Fruit fly (Drosophila melanogaster) whole organism, embryonic: Measurements from ENCODE around the gene CG32313.

Source experiments
- Atf-2 ChIP-seq: fragments of 200-800 bp; sonication (Bioruptor generic); optimal IDR thresholded peaks from 2 replicates; lab custom pipeline; 2016; ENCODE audit warnings: missing biosample characterization, missing genetic modification characterization
- BEAF-32 ChIP-seq: fragments of 200-800 bp; sonication (Bioruptor generic); optimal IDR thresholded peaks from 3 replicates; lab custom pipeline; 2017; ENCODE audit warnings: missing biosample characterization, missing genetic modification characterization, mild to moderate bottlenecking, moderate library complexity, missing genetic modification reagents
- Bteb2 ChIP-seq: fragments of 200-800 bp; sonication (Bioruptor generic); optimal IDR thresholded peaks from 2 replicates; lab custom pipeline; 2016; ENCODE audit warnings: missing biosample characterization, missing genetic modification characterization
- CG11398 ChIP-seq: fragments of 200-800 bp; sonication (Bioruptor generic); optimal IDR thresholded peaks from 2 replicates; lab custom pipeline; 2016; ENCODE audit warnings: missing biosample characterization, missing genetic modification characterization
- CG11504 ChIP-seq: fragments of 200-800 bp; sonication (Bioruptor generic); optimal IDR thresholded peaks from 3 replicates; lab custom pipeline; 2019; ENCODE audit warnings: missing biosample characterization, mild to moderate bottlenecking, missing genetic modification characterization, moderate library complexity
- CG12104 ChIP-seq: fragments of 200-800 bp; sonication (Bioruptor generic); optimal IDR thresholded peaks from 3 replicates; lab custom pipeline; 2016; ENCODE audit warnings: missing biosample characterization, missing genetic modification characterization
- CG17385 ChIP-seq: fragments of 200-800 bp; sonication (Bioruptor generic); optimal IDR thresholded peaks from 3 replicates; lab custom pipeline; 2018; ENCODE audit warnings: missing biosample characterization, mild to moderate bottlenecking, missing genetic modification characterization
- CG17568 ChIP-seq: fragments of 200-800 bp; sonication (Bioruptor generic); optimal IDR thresholded peaks from 2 replicates; lab custom pipeline; 2018; ENCODE audit warnings: missing biosample characterization, mild to moderate bottlenecking, missing genetic modification characterization, moderate library complexity
- CG17612 ChIP-seq: fragments of 200-800 bp; sonication (Bioruptor generic); IDR thresholded peaks from 2 replicates; pipeline ENCODE4 v1.3.6; 2022; ENCODE audit warnings: missing biosample characterization, missing genetic modification characterization
- CG1832 ChIP-seq: fragments of 200-800 bp; sonication (Bioruptor generic); optimal IDR thresholded peaks from 2 replicates; lab custom pipeline; 2017; ENCODE audit warnings: missing biosample characterization, mild to moderate bottlenecking, missing genetic modification characterization, inconsistent platforms
- CG18619 ChIP-seq: fragments of 200-800 bp; sonication (Bioruptor generic); optimal IDR thresholded peaks from 3 replicates; lab custom pipeline; 2017; ENCODE audit warnings: missing biosample characterization, mild to moderate bottlenecking, missing genetic modification characterization
- CG2712 ChIP-seq: fragments of 200-800 bp; optimal IDR thresholded peaks from 3 replicates; lab custom pipeline; 2019; ENCODE audit warnings: missing biosample characterization, mild to moderate bottlenecking, missing genetic modification characterization, moderate library complexity
- CG33213 ChIP-seq: fragments of 200-800 bp; sonication (Bioruptor generic); optimal IDR thresholded peaks from 3 replicates; lab custom pipeline; 2016; ENCODE audit warnings: missing biosample characterization, missing genetic modification characterization
- CG34376 ChIP-seq: fragments of 200-800 bp; sonication (Bioruptor generic); optimal IDR thresholded peaks from 2 replicates; lab custom pipeline; 2018; ENCODE audit warnings: missing biosample characterization, mild to moderate bottlenecking, missing genetic modification characterization
- CG6854 ChIP-seq: fragments of 200-800 bp; sonication (Bioruptor generic); optimal IDR thresholded peaks from 3 replicates; lab custom pipeline; 2017; ENCODE audit warnings: missing biosample characterization, mild to moderate bottlenecking, missing genetic modification characterization
- CG7963 ChIP-seq: fragments of 200-800 bp; sonication (Bioruptor generic); IDR thresholded peaks from 3 replicates; pipeline ENCODE4 v1.3.6; 2022; ENCODE audit warnings: missing biosample characterization, missing genetic modification characterization; ENCODE audit not compliant: partially characterized antibody
- CoRest ChIP-seq: fragments of 200-800 bp; sonication (Bioruptor generic); optimal IDR thresholded peaks from 3 replicates; lab custom pipeline; 2018; ENCODE audit warnings: missing biosample characterization, mild to moderate bottlenecking, missing genetic modification characterization, moderate library complexity
- Hey ChIP-seq: fragments of 200-800 bp; sonication (Bioruptor generic); optimal IDR thresholded peaks from 3 replicates; lab custom pipeline; 2018; ENCODE audit warnings: missing biosample characterization, mild to moderate bottlenecking, missing genetic modification characterization
- Hmx ChIP-seq: fragments of 200-800 bp; sonication (Bioruptor generic); optimal IDR thresholded peaks from 2 replicates; lab custom pipeline; 2016; ENCODE audit warnings: missing biosample characterization, missing genetic modification characterization
- Hr51 ChIP-seq, 2 experiments: fragments of 200-800 bp; sonication (Bioruptor generic); optimal IDR thresholded peaks; 2 replicates in 1 of 2; 3 replicates in 1 of 2; lab custom pipeline; 2016 to 2018; ENCODE audit warnings: missing biosample characterization in 2 of 2, missing genetic modification characterization in 2 of 2, mild to moderate bottlenecking in 1 of 2, moderate library complexity in 1 of 2
- Lhr ChIP-seq: fragments of 200-800 bp; sonication (Bioruptor generic); optimal IDR thresholded peaks from 3 replicates; lab custom pipeline; 2017; ENCODE audit warnings: mild to moderate bottlenecking, missing biosample characterization, missing genetic modification reagents, missing genetic modification characterization
- NC2α ChIP-seq: fragments of 200-800 bp; sonication (Bioruptor generic); optimal IDR thresholded peaks from 2 replicates; lab custom pipeline; 2016; ENCODE audit warnings: missing biosample characterization, missing genetic modification characterization
- NK7.1 ChIP-seq: fragments of 200-800 bp; sonication (Bioruptor generic); optimal IDR thresholded peaks from 3 replicates; lab custom pipeline; 2016; ENCODE audit warnings: missing biosample characterization, missing genetic modification characterization
- Oli ChIP-seq: fragments of 200-800 bp; sonication (Bioruptor generic); optimal IDR thresholded peaks from 2 replicates; lab custom pipeline; 2018; ENCODE audit warnings: missing biosample characterization, mild to moderate bottlenecking, missing genetic modification characterization, moderate library complexity
- Optix ChIP-seq: fragments of 200-800 bp; sonication (Bioruptor generic); IDR thresholded peaks from 3 replicates; pipeline ENCODE4 v1.3.6; 2022; ENCODE audit warnings: missing biosample characterization, missing genetic modification characterization
- Vsx1 ChIP-seq: fragments of 200-800 bp; sonication (Bioruptor generic); optimal IDR thresholded peaks from 2 replicates; lab custom pipeline; 2017; ENCODE audit warnings: missing biosample characterization, mild to moderate bottlenecking, missing genetic modification characterization, missing genetic modification reagents
- bab2 ChIP-seq: fragments of 200-800 bp; sonication (Bioruptor generic); optimal IDR thresholded peaks from 2 replicates; lab custom pipeline; 2016; ENCODE audit warnings: missing biosample characterization, missing genetic modification characterization
- bbx ChIP-seq: fragments of 200-800 bp; sonication (Bioruptor generic); IDR thresholded peaks from 2 replicates; pipeline ENCODE4 v1.3.6; 2022; ENCODE audit warnings: missing biosample characterization, missing genetic modification characterization; ENCODE audit not compliant: partially characterized antibody
- danr ChIP-seq: fragments of 200-800 bp; sonication (Bioruptor generic); IDR thresholded peaks from 2 replicates; pipeline ENCODE4 v1.3.6; 2022; ENCODE audit warnings: missing biosample characterization, missing genetic modification characterization
- dimm ChIP-seq: fragments of 200-800 bp; sonication (Bioruptor generic); IDR thresholded peaks from 2 replicates; pipeline ENCODE4 v1.3.6; 2022; ENCODE audit warnings: missing biosample characterization, missing genetic modification characterization
- dm ChIP-seq: fragments of 200-800 bp; sonication (Bioruptor generic); optimal IDR thresholded peaks from 3 replicates; lab custom pipeline; 2016; ENCODE audit warnings: missing biosample characterization, missing genetic modification characterization
- en ChIP-seq: fragments of 200-800 bp; sonication (Bioruptor generic); optimal IDR thresholded peaks from 2 replicates; lab custom pipeline; 2016; ENCODE audit warnings: missing biosample characterization, missing genetic modification characterization
- fd102C ChIP-seq: fragments of 200-800 bp; sonication (Bioruptor generic); optimal IDR thresholded peaks from 2 replicates; lab custom pipeline; 2018; ENCODE audit warnings: missing biosample characterization, mild to moderate bottlenecking, missing genetic modification characterization, moderate library complexity
- grau ChIP-seq: fragments of 200-800 bp; optimal IDR thresholded peaks from 3 replicates; lab custom pipeline; 2019; ENCODE audit warnings: missing biosample characterization, mild to moderate bottlenecking, missing genetic modification characterization, moderate library complexity
- gsb-n ChIP-seq: fragments of 200-800 bp; sonication (Bioruptor generic); optimal IDR thresholded peaks from 3 replicates; lab custom pipeline; 2018; ENCODE audit warnings: missing biosample characterization, mild to moderate bottlenecking, missing genetic modification characterization
- her ChIP-seq: fragments of 200-800 bp; sonication (Bioruptor generic); optimal IDR thresholded peaks from 2 replicates; lab custom pipeline; 2016; ENCODE audit warnings: missing biosample characterization, missing genetic modification characterization
- lilli ChIP-seq: fragments of 200-800 bp; sonication (Bioruptor generic); optimal IDR thresholded peaks from 3 replicates; lab custom pipeline; 2016; ENCODE audit warnings: missing biosample characterization, missing genetic modification characterization
- mam ChIP-seq: fragments of 200-800 bp; sonication (Bioruptor generic); optimal IDR thresholded peaks from 3 replicates; lab custom pipeline; 2016; ENCODE audit warnings: missing biosample characterization, missing genetic modification characterization
- mirr ChIP-seq: fragments of 200-800 bp; sonication (Bioruptor generic); optimal IDR thresholded peaks from 3 replicates; lab custom pipeline; 2018; ENCODE audit warnings: missing biosample characterization, mild to moderate bottlenecking, missing genetic modification characterization
- pros ChIP-seq: fragments of 200-800 bp; sonication (Bioruptor generic); optimal IDR thresholded peaks from 3 replicates; lab custom pipeline; 2019; ENCODE audit warnings: missing biosample characterization, mild to moderate bottlenecking, missing genetic modification characterization, moderate library complexity
- row ChIP-seq: fragments of 200-800 bp; sonication (Bioruptor generic); IDR thresholded peaks from 3 replicates; pipeline ENCODE4 v1.3.6; 2022; ENCODE audit warnings: missing biosample characterization, missing genetic modification characterization
- run ChIP-seq: fragments of 200-800 bp; sonication (Bioruptor generic); optimal IDR thresholded peaks from 3 replicates; lab custom pipeline; 2018; ENCODE audit warnings: missing biosample characterization, mild to moderate bottlenecking, missing genetic modification characterization
- schlank ChIP-seq: fragments of 200-800 bp; sonication (Bioruptor generic); optimal IDR thresholded peaks from 2 replicates; lab custom pipeline; 2018; ENCODE audit warnings: missing biosample characterization, mild to moderate bottlenecking, missing genetic modification characterization
- sens ChIP-seq: fragments of 200-800 bp; sonication (Bioruptor generic); peaks from one replicate; lab custom pipeline; 2016; ENCODE audit warnings: missing biosample characterization, missing genetic modification characterization
- so ChIP-seq: fragments of 200-800 bp; sonication (Bioruptor generic); IDR thresholded peaks from 3 replicates; pipeline ENCODE4 v1.3.6; 2022; ENCODE audit warnings: missing biosample characterization, missing genetic modification characterization
- sr ChIP-seq: fragments of 200-800 bp; sonication (Bioruptor generic); IDR thresholded peaks from 3 replicates; pipeline ENCODE4 v1.3.6; 2022; ENCODE audit warnings: missing biosample characterization, missing genetic modification characterization
- vnd ChIP-seq: fragments of 200-800 bp; sonication (Bioruptor generic); IDR thresholded peaks from 3 replicates; pipeline ENCODE4 v1.3.6; 2022; ENCODE audit warnings: missing biosample characterization, missing genetic modification characterization; ENCODE audit not compliant: partially characterized antibody
- wor ChIP-seq: fragments of 200-800 bp; sonication (Bioruptor generic); IDR thresholded peaks from 2 replicates; pipeline ENCODE4 v1.3.6; 2022; ENCODE audit warnings: missing biosample characterization, missing genetic modification characterization
- zf30C ChIP-seq: fragments of 200-800 bp; sonication (Bioruptor generic); optimal IDR thresholded peaks from 3 replicates; lab custom pipeline; 2018; ENCODE audit warnings: missing biosample characterization, mild to moderate bottlenecking, missing genetic modification characterization
- zfh1 ChIP-seq: fragments of 200-800 bp; sonication (Bioruptor generic); IDR thresholded peaks from 3 replicates; pipeline ENCODE4 v1.3.6; 2022; ENCODE audit warnings: missing biosample characterization, missing genetic modification characterization

CG32313 gene

dm6 chr3L:1546349-1547116 lies 990 bp upstream of the CG32313 start (continued):
- TF ChIP-seq mirr (GFP tag; lab: Kevin White, UChicago) (peak; percentile 49), Bteb2 (GFP tag; lab: Kevin White, UChicago) (no peak), CG2712 (peak; percentile 21), Hr51 (GFP tag; optimal IDR thresholded peaks at IDR 0.05; lab: Kevin White, UChicago) (no peak), Hmx (GFP tag; lab: Kevin White, UChicago) (no peak), row (GFP tag; lab: Robert Waterston, UW) (0 out of 3 replicates have a peak, but pooled peaks have one; percentile 15), dm (GFP tag; lab: Kevin White, UChicago) (peak; percentile 42), pros (GFP tag; lab: Kevin White, UChicago) (peak; percentile 79), Optix (no peak), gsb-n (tag; lab: Kevin White, UChicago) (peak; percentile 60), BEAF-32 (no peak), Vsx1 (GFP tag; lab: Kevin White, UChicago) (peak; percentile 72), CG1832 (GFP tag; lab: Kevin White, UChicago) (peak; percentile 11), NC2α (GFP tag; lab: Kevin White, UChicago) (no peak), zfh1 (GFP tag; lab: Robert Waterston, UW) (no peak), CG11504 (tag; lab: Kevin White, UChicago) (no peak), CG18619 (GFP tag; lab: Kevin White, UChicago) (no peak), dimm (GFP tag; lab: Robert Waterston, UW) (no peak), her (GFP tag; lab: Kevin White, UChicago) (no peak), CG6854 (GFP tag; lab: Kevin White, UChicago) (no peak), CG17612 (GFP tag; lab: Robert Waterston, UW) (no peak), CG12104 (GFP tag; lab: Kevin White, UChicago) (no peak), CG11398 (GFP tag; lab: Kevin White, UChicago) (no peak), so (GFP tag; lab: Robert Waterston, UW) (no peak), zf30C (no peak), CG33213 (GFP tag; lab: Kevin White, UChicago) (no peak), Oli (tag; lab: Kevin White, UChicago) (no peak), en (GFP tag; lab: Kevin White, UChicago) (no peak), vnd (GFP tag; lab: Robert Waterston, UW) (no peak), Atf-2 (GFP tag; lab: Kevin White, UChicago) (no peak), NK7.1 (GFP tag; lab: Kevin White, UChicago) (no peak), danr (GFP tag; lab: Robert Waterston, UW) (no peak), CG17385 (GFP tag; lab: Kevin White, UChicago) (no peak), grau (no peak), run (tag; lab: Kevin White, UChicago) (no peak), sr (GFP tag; lab: Robert Waterston, UW) (peak; percentile 93), bbx (0 out of 2 replicates have a peak, but pooled peaks have one; percentile 6), Hey (no peak), CG7963 (GFP tag; lab: Robert Waterston, UW) (no peak), CG17568 (GFP tag; lab: Kevin White, UChicago) (peak; percentile 17), bab2 (GFP tag; lab: Kevin White, UChicago) (no peak), CoRest (no peak), sens (GFP tag; lab: Kevin White, UChicago) (peak; percentile 82), wor (GFP tag; lab: Robert Waterston, UW) (no peak), mam (GFP tag; lab: Kevin White, UChicago) (no peak), lilli (GFP tag; lab: Kevin White, UChicago) (no peak), schlank (peak; percentile 10), CG34376 (peak; percentile 46), Lhr (GFP tag; lab: Kevin White, UChicago) (no peak), fd102C (no peak)
